Fruit fly (Drosophila melanogaster) whole organism, embryonic: ENCODE data around the gene CG4942.
A peak's percentile ranks its signal among the peaks of the same experiment; 100 is the strongest.

Experiments
- Abd-B ChIP-seq: fragments of 200-800 bp; sonication (Bioruptor generic); optimal IDR thresholded peaks from 2 replicates; lab custom pipeline; 2018; ENCODE audit warnings: missing biosample characterization, mild to moderate bottlenecking, missing genetic modification characterization, moderate library complexity
- Asciz ChIP-seq: fragments of 200-800 bp; sonication (Bioruptor generic); optimal IDR thresholded peaks from 2 replicates; lab custom pipeline; 2017; ENCODE audit warnings: missing biosample characterization, mild to moderate bottlenecking, missing genetic modification characterization, missing genetic modification reagents
- Awh ChIP-seq: fragments of 200-800 bp; sonication (Bioruptor generic); IDR thresholded peaks from 2 replicates; pipeline ENCODE4, ENCODE4 v1.3.6; 2022; ENCODE audit warnings: missing biosample characterization, missing genetic modification characterization
- CG10321 ChIP-seq: fragments of 200-800 bp; sonication (Bioruptor generic); IDR thresholded peaks from 2 replicates; pipeline ENCODE4 v1.3.6; 2022; ENCODE audit warnings: missing biosample characterization, missing genetic modification characterization
- CG11504 ChIP-seq: fragments of 200-800 bp; sonication (Bioruptor generic); optimal IDR thresholded peaks from 3 replicates; lab custom pipeline; 2019; ENCODE audit warnings: missing biosample characterization, mild to moderate bottlenecking, missing genetic modification characterization, moderate library complexity
- CG1233 ChIP-seq: fragments of 200-800 bp; sonication (Bioruptor generic); optimal IDR thresholded peaks from 4 replicates; lab custom pipeline; 2018; ENCODE audit warnings: missing biosample characterization, mild to moderate bottlenecking, missing genetic modification characterization
- CG12744 ChIP-seq: fragments of 200-800 bp; sonication (Bioruptor generic); optimal IDR thresholded peaks from 2 replicates; lab custom pipeline; 2016; ENCODE audit warnings: missing biosample characterization, missing genetic modification characterization
- CG13287 ChIP-seq: fragments of 200-800 bp; sonication (Bioruptor generic); IDR thresholded peaks from 2 replicates; pipeline ENCODE4 v1.3.6; 2022; ENCODE audit warnings: missing biosample characterization, missing genetic modification characterization; ENCODE audit not compliant: partially characterized antibody
- CG13296 ChIP-seq: fragments of 200-800 bp; sonication (Bioruptor generic); optimal IDR thresholded peaks from 3 replicates; lab custom pipeline; 2018; ENCODE audit warnings: missing biosample characterization, mild to moderate bottlenecking, missing genetic modification characterization
- CG13424 ChIP-seq: fragments of 200-800 bp; sonication (Bioruptor generic); optimal IDR thresholded peaks from 2 replicates; lab custom pipeline; 2019; ENCODE audit warnings: missing biosample characterization, mild to moderate bottlenecking, missing genetic modification characterization, moderate library complexity
- CG13624 ChIP-seq: fragments of 200-800 bp; sonication (Bioruptor generic); optimal IDR thresholded peaks from 2 replicates; lab custom pipeline; 2016; ENCODE audit warnings: missing biosample characterization, missing genetic modification characterization
- CG14710 ChIP-seq: fragments of 200-800 bp; sonication (Bioruptor generic); optimal IDR thresholded peaks from 3 replicates; lab custom pipeline; 2019; ENCODE audit warnings: missing biosample characterization, mild to moderate bottlenecking, missing genetic modification characterization, moderate library complexity
- CG31365 ChIP-seq: fragments of 200-800 bp; sonication (Bioruptor generic); optimal IDR thresholded peaks from 2 replicates; lab custom pipeline; 2018; ENCODE audit warnings: missing biosample characterization, mild to moderate bottlenecking, missing genetic modification characterization
- CG34224 ChIP-seq: fragments of 200-800 bp; sonication (Bioruptor generic); IDR thresholded peaks from 3 replicates; pipeline ENCODE4 v1.3.6; 2022; ENCODE audit warnings: missing biosample characterization, missing genetic modification characterization; ENCODE audit not compliant: partially characterized antibody
- CG7786 ChIP-seq: fragments of 200-800 bp; sonication (Bioruptor generic); optimal IDR thresholded peaks from 2 replicates; lab custom pipeline; 2016; ENCODE audit warnings: missing biosample characterization, missing genetic modification characterization
- CG7963 ChIP-seq: fragments of 200-800 bp; sonication (Bioruptor generic); IDR thresholded peaks from 3 replicates; pipeline ENCODE4 v1.3.6; 2022; ENCODE audit warnings: missing biosample characterization, missing genetic modification characterization; ENCODE audit not compliant: partially characterized antibody
- CG8290 ChIP-seq, 3 experiments: fragments of 200-800 bp; sonication (Bioruptor generic); optimal IDR thresholded peaks; 2 replicates each; lab custom pipeline; 2016 to 2019; ENCODE audit warnings: missing biosample characterization in 3 of 3, missing genetic modification characterization in 3 of 3, mild to moderate bottlenecking in 2 of 3, moderate library complexity in 1 of 3
- Chrac-16 ChIP-seq: fragments of 200-800 bp; sonication (Bioruptor generic); optimal IDR thresholded peaks from 3 replicates; lab custom pipeline; 2016; ENCODE audit warnings: missing biosample characterization, missing genetic modification characterization
- CkIIα-i1 ChIP-seq: fragments of 200-800 bp; sonication (Bioruptor generic); IDR thresholded peaks from 2 replicates; pipeline ENCODE4 v1.3.6; 2022; ENCODE audit warnings: missing biosample characterization, missing genetic modification characterization
- Drgx ChIP-seq: fragments of 200-800 bp; sonication (Bioruptor generic); IDR thresholded peaks from 2 replicates; pipeline ENCODE4 v1.3.6; 2022; ENCODE audit warnings: missing biosample characterization, missing genetic modification characterization
- Fer2 ChIP-seq: fragments of 200-800 bp; sonication (Bioruptor generic); optimal IDR thresholded peaks from 2 replicates; lab custom pipeline; 2018; ENCODE audit warnings: missing biosample characterization, mild to moderate bottlenecking, missing genetic modification characterization, moderate library complexity
- H15 ChIP-seq: fragments of 200-800 bp; sonication (Bioruptor generic); IDR thresholded peaks from 3 replicates; pipeline ENCODE4 v1.3.6; 2022; ENCODE audit warnings: missing biosample characterization, missing genetic modification characterization
- Hmx ChIP-seq: fragments of 200-800 bp; sonication (Bioruptor generic); optimal IDR thresholded peaks from 2 replicates; lab custom pipeline; 2016; ENCODE audit warnings: missing biosample characterization, missing genetic modification characterization
- Mrtf ChIP-seq: fragments of 200-800 bp; sonication (Bioruptor generic); IDR thresholded peaks from 3 replicates; pipeline ENCODE4 v1.3.6; 2022; ENCODE audit warnings: missing biosample characterization, missing genetic modification characterization
- Oli ChIP-seq: fragments of 200-800 bp; sonication (Bioruptor generic); optimal IDR thresholded peaks from 2 replicates; lab custom pipeline; 2018; ENCODE audit warnings: missing biosample characterization, mild to moderate bottlenecking, missing genetic modification characterization, moderate library complexity
- Pdp1 ChIP-seq, 2 experiments: fragments of 200-800 bp; sonication (Bioruptor generic); optimal IDR thresholded peaks; 3 replicates each; lab custom pipeline; 2016; ENCODE audit warnings: missing biosample characterization in 2 of 2, missing genetic modification characterization in 2 of 2, mild to moderate bottlenecking in 1 of 2, moderate library complexity in 1 of 2
- Sox100B ChIP-seq: fragments of 200-800 bp; sonication (Bioruptor generic); optimal IDR thresholded peaks from 3 replicates; lab custom pipeline; 2018; ENCODE audit warnings: missing biosample characterization, mild to moderate bottlenecking, missing genetic modification characterization
- Sox102F ChIP-seq: fragments of 200-800 bp; sonication (Bioruptor generic); optimal IDR thresholded peaks from 2 replicates; lab custom pipeline; 2018; ENCODE audit warnings: missing biosample characterization, mild to moderate bottlenecking, missing genetic modification characterization, moderate library complexity
- caup ChIP-seq: fragments of 200-800 bp; sonication (Bioruptor generic); optimal IDR thresholded peaks from 3 replicates; lab custom pipeline; 2017; ENCODE audit warnings: missing biosample characterization, mild to moderate bottlenecking, missing genetic modification characterization, moderate library complexity; ENCODE audit not compliant: severe bottlenecking
- eve ChIP-seq, 2 experiments: fragments of >200 bp; optimal IDR thresholded peaks; 2 replicates each; lab custom pipeline; 2017; ENCODE audit warnings: missing biosample characterization in 2 of 2, missing genetic modification characterization in 2 of 2
- fd3F ChIP-seq: fragments of 200-800 bp; sonication (Bioruptor generic); optimal IDR thresholded peaks from 2 replicates; lab custom pipeline; 2018; ENCODE audit warnings: missing biosample characterization, mild to moderate bottlenecking, missing genetic modification characterization, moderate library complexity
- fd96Cb ChIP-seq: fragments of 200-800 bp; sonication (Bioruptor generic); optimal IDR thresholded peaks from 2 replicates; lab custom pipeline; 2018; ENCODE audit warnings: missing biosample characterization, mild to moderate bottlenecking, missing genetic modification characterization, moderate library complexity
- fu2 ChIP-seq: fragments of 200-800 bp; sonication (Bioruptor generic); optimal IDR thresholded peaks from 2 replicates; lab custom pipeline; 2016; ENCODE audit warnings: missing biosample characterization, missing genetic modification characterization
- hb ChIP-seq: fragments of 200-800 bp; sonication (Bioruptor generic); IDR thresholded peaks from 3 replicates; pipeline ENCODE4 v1.3.6; 2022; ENCODE audit warnings: missing biosample characterization, missing genetic modification characterization; ENCODE audit not compliant: partially characterized antibody
- nmo ChIP-seq: fragments of 200-800 bp; sonication (Bioruptor generic); optimal IDR thresholded peaks from 2 replicates; lab custom pipeline; 2018; ENCODE audit warnings: missing biosample characterization, mild to moderate bottlenecking, missing genetic modification characterization, moderate library complexity
- peb ChIP-seq: fragments of 200-800 bp; sonication (Bioruptor generic); IDR thresholded peaks from 2 replicates; pipeline ENCODE4 v1.3.6; 2022; ENCODE audit warnings: missing biosample characterization, missing genetic modification characterization
- pfk ChIP-seq: fragments of 200-800 bp; sonication (Bioruptor generic); optimal IDR thresholded peaks from 2 replicates; lab custom pipeline; 2018; ENCODE audit warnings: missing biosample characterization, mild to moderate bottlenecking, missing genetic modification characterization, moderate library complexity
- pzg ChIP-seq: fragments of 200-800 bp; sonication (Bioruptor generic); optimal IDR thresholded peaks from 3 replicates; lab custom pipeline; 2018; ENCODE audit warnings: missing biosample characterization, mild to moderate bottlenecking, missing genetic modification characterization, moderate library complexity
- repo ChIP-seq: fragments of 200-800 bp; sonication (Bioruptor generic); optimal IDR thresholded peaks from 2 replicates; lab custom pipeline; 2016; ENCODE audit warnings: missing biosample characterization, missing genetic modification characterization
- rib ChIP-seq: fragments of 200-800 bp; sonication (Bioruptor generic); IDR thresholded peaks from 2 replicates; pipeline ENCODE4 v1.3.6; 2022; ENCODE audit warnings: missing biosample characterization, missing genetic modification characterization
- sd ChIP-seq: fragments of 200-800 bp; sonication (Bioruptor generic); optimal IDR thresholded peaks from 3 replicates; lab custom pipeline; 2018; ENCODE audit warnings: missing biosample characterization, mild to moderate bottlenecking, missing genetic modification characterization, moderate library complexity
- seq ChIP-seq: fragments of 200-800 bp; sonication (Bioruptor generic); IDR thresholded peaks from 2 replicates; pipeline ENCODE4 v1.3.6; 2022; ENCODE audit warnings: missing biosample characterization, missing genetic modification characterization
- sim ChIP-seq: fragments of 200-800 bp; sonication (Bioruptor generic); IDR thresholded peaks from 2 replicates; pipeline ENCODE4 v1.3.6; 2022; ENCODE audit warnings: missing biosample characterization, missing genetic modification characterization
- slp2 ChIP-seq: fragments of 200-800 bp; sonication (Bioruptor generic); optimal IDR thresholded peaks from 2 replicates; lab custom pipeline; 2016; ENCODE audit warnings: missing biosample characterization, missing genetic modification characterization
- sqz ChIP-seq: fragments of 200-800 bp; sonication (Bioruptor generic); optimal IDR thresholded peaks from 3 replicates; lab custom pipeline; 2018; ENCODE audit warnings: missing biosample characterization, mild to moderate bottlenecking, missing genetic modification characterization
- stwl ChIP-seq: fragments of 200-800 bp; sonication (Bioruptor generic); optimal IDR thresholded peaks from 3 replicates; lab custom pipeline; 2018; ENCODE audit warnings: missing biosample characterization, mild to moderate bottlenecking, missing genetic modification characterization, moderate library complexity
- wor ChIP-seq: fragments of 200-800 bp; sonication (Bioruptor generic); IDR thresholded peaks from 2 replicates; pipeline ENCODE4 v1.3.6; 2022; ENCODE audit warnings: missing biosample characterization, missing genetic modification characterization
- zfh1 ChIP-seq: fragments of 200-800 bp; sonication (Bioruptor generic); IDR thresholded peaks from 3 replicates; pipeline ENCODE4 v1.3.6; 2022; ENCODE audit warnings: missing biosample characterization, missing genetic modification characterization

The CG4942 gene

dm6 chr3L:9057429-9058088, 15.3 kb upstream of the CG4942 start (continued):
- peak; percentile 32; the same call in 1 of the 2 replicates for TF ChIP-seq sim (GFP tag; lab: Robert Waterston, UW)
- peak; percentile 92 for TF ChIP-seq caup
- TF ChIP-seq H15 (GFP tag; lab: Robert Waterston, UW) = peak; percentile 84
- TF ChIP-seq zfh1 = peak; percentile 86
- peak; percentile 85 for TF ChIP-seq rib (GFP tag; lab: Robert Waterston, UW)
- peak; percentile 93 for TF ChIP-seq nmo
- TF ChIP-seq fu2 (GFP tag; lab: Kevin White, UChicago) = no peak
- TF ChIP-seq repo (GFP tag; lab: Kevin White, UChicago) = no peak
- peak; percentile 86 for TF ChIP-seq CG14710 (tag; lab: Kevin White, UChicago)
- peak; percentile 85 for TF ChIP-seq Abd-B (GFP tag; lab: Kevin White, UChicago)
- TF ChIP-seq CG13296 (GFP tag; lab: Kevin White, UChicago) = peak; percentile 91
- peak; percentile 68 for TF ChIP-seq sqz
- TF ChIP-seq CkIIα-i1 (GFP tag; lab: Robert Waterston, UW) = no peak
- peak; percentile 88 for TF ChIP-seq seq (GFP tag; lab: Robert Waterston, UW)
- TF ChIP-seq pfk = peak; percentile 2
- TF ChIP-seq Pdp1 (GFP tag; optimal IDR thresholded peaks at IDR 0.05; lab: Kevin White, UChicago) = peak; percentile 53 to 72
- peak; percentile 88 for TF ChIP-seq Fer2 (tag; lab: Kevin White, UChicago)
- peak; percentile 67 for TF ChIP-seq CG13624
- peak; percentile 90 for TF ChIP-seq Oli (tag; lab: Kevin White, UChicago)
- peak; percentile 87 for TF ChIP-seq CG1233 (GFP tag; lab: Kevin White, UChicago)
- peak; percentile 93 for TF ChIP-seq wor (GFP tag; lab: Robert Waterston, UW)
- TF ChIP-seq eve (GFP tag; optimal IDR thresholded peaks at IDR 0.05; lab: Kevin White, UChicago) = peak in 1 of 2 experiments; percentile 92
- TF ChIP-seq CG13287 (GFP tag; lab: Robert Waterston, UW) = no peak
- peak; percentile 3 for TF ChIP-seq CG7786 (GFP tag; lab: Kevin White, UChicago)
- TF ChIP-seq Mrtf = peak; percentile 76
- peak; percentile 47 for TF ChIP-seq CG31365 (tag; lab: Kevin White, UChicago)
- peak; percentile 57 for TF ChIP-seq CG8290 (GFP tag; optimal IDR thresholded peaks at IDR 0.05; lab: Kevin White, UChicago)
- peak in 1 of 2 experiments; percentile 36 for TF ChIP-seq CG8290 (tag; optimal IDR thresholded peaks at IDR 0.05; lab: Kevin White, UChicago)
- TF ChIP-seq Asciz (GFP tag; lab: Kevin White, UChicago) = peak; percentile 82
- no peak for TF ChIP-seq CG34224 (GFP tag; lab: Robert Waterston, UW)
- TF ChIP-seq pzg = no peak
- no peak for TF ChIP-seq hb
- peak; percentile 84 for TF ChIP-seq Awh (GFP tag; lab: Robert Waterston, UW)
- TF ChIP-seq peb (GFP tag; lab: Robert Waterston, UW) = peak; percentile 78
- peak; percentile 94 for TF ChIP-seq CG13424 (tag; lab: Kevin White, UChicago)
- TF ChIP-seq CG11504 (tag; lab: Kevin White, UChicago) = peak; percentile 91
- 0 out of 2 replicates have a peak, but pooled peaks have one; percentile 58 for TF ChIP-seq CG10321 (GFP tag; lab: Robert Waterston, UW)
- TF ChIP-seq Hmx = peak; percentile 17
- peak; percentile 79 for TF ChIP-seq fd3F (GFP tag; lab: Kevin White, UChicago)
- TF ChIP-seq fd96Cb (tag; lab: Kevin White, UChicago) = peak; percentile 86
- TF ChIP-seq slp2 (GFP tag; lab: Kevin White, UChicago) = peak; percentile 21
- no peak for TF ChIP-seq CG7963 (GFP tag; lab: Robert Waterston, UW)
- peak; percentile 78 for TF ChIP-seq sd
- TF ChIP-seq Sox100B (GFP tag; lab: Kevin White, UChicago) = peak; percentile 86
- peak; percentile 93 for TF ChIP-seq Sox102F (GFP tag; lab: Kevin White, UChicago)
- TF ChIP-seq CG12744 (GFP tag; lab: Kevin White, UChicago) = peak; percentile 25
- TF ChIP-seq stwl (tag; lab: Kevin White, UChicago) = no peak
- TF ChIP-seq Drgx (GFP tag; lab: Robert Waterston, UW) = peak; percentile 97
- peak; percentile 81 for TF ChIP-seq Chrac-16 (GFP tag; lab: Kevin White, UChicago)
